Worm (Caenorhabditis elegans) whole organism, young adult: ENCODE results near the gene gdh-1.

Experiments
- B0019.2 ChIP-seq: fragments of 200-800 bp; sonication (Bioruptor generic); conservative IDR thresholded peaks from 2 replicates; pipeline ENCODE4 v1.3.6; 2022; ENCODE audit warnings: missing genetic modification reagents, missing genetic modification characterization, missing compliant biosample characterization
- C06A6.2 ChIP-seq: fragments of 200-800 bp; sonication (Bioruptor generic); conservative IDR thresholded peaks from 2 replicates; pipeline ENCODE4 v1.3.6; 2022; ENCODE audit warnings: missing genetic modification characterization, missing compliant biosample characterization
- F33H1.4 ChIP-seq: fragments of 200-800 bp; sonication (Bioruptor generic); IDR thresholded peaks from 2 replicates; pipeline ENCODE4 v1.3.6; 2022; ENCODE audit warnings: missing genetic modification reagents, missing genetic modification characterization, missing compliant biosample characterization
- F39B2.1 ChIP-seq: fragments of 200-800 bp; sonication (Bioruptor generic); IDR thresholded peaks from 2 replicates; pipeline ENCODE4 v1.3.6; 2022; ENCODE audit warnings: missing genetic modification reagents, missing genetic modification characterization, missing compliant biosample characterization
- F49E8.2 ChIP-seq: sonication (generic microtip); optimal IDR thresholded peaks from 3 replicates; lab custom pipeline; 2017; ENCODE audit warnings: missing genetic modification characterization, mild to moderate bottlenecking, missing compliant biosample characterization, antibody characterized with exemption, moderate library complexity; ENCODE audit not compliant: insufficient read depth
- F57A8.1 ChIP-seq: fragments of 200-800 bp; sonication (Bioruptor generic); optimal IDR thresholded peaks from 2 replicates; lab custom pipeline; 2018; ENCODE audit warnings: mild to moderate bottlenecking, missing genetic modification characterization, moderate library complexity, missing compliant biosample characterization
- K11D2.4 ChIP-seq: fragments of 200-800 bp; sonication (Bioruptor generic); IDR thresholded peaks from 2 replicates; pipeline ENCODE4 v1.3.6; 2022; ENCODE audit warnings: missing genetic modification reagents, missing genetic modification characterization, missing compliant biosample characterization
- Y53F4B.3 ChIP-seq: fragments of 200-800 bp; sonication (Bioruptor generic); IDR thresholded peaks from 2 replicates; pipeline ENCODE4 v1.3.6; 2022; ENCODE audit warnings: missing genetic modification reagents, missing genetic modification characterization, missing compliant biosample characterization
- Y67H2A.10 ChIP-seq: fragments of 200-800 bp; sonication (Bioruptor generic); conservative IDR thresholded peaks from 2 replicates; pipeline ENCODE4 v1.3.6; 2022; ENCODE audit warnings: missing genetic modification reagents, missing genetic modification characterization, missing compliant biosample characterization
- Y79H2A.3 ChIP-seq: fragments of 200-800 bp; sonication (Bioruptor generic); conservative IDR thresholded peaks from 2 replicates; pipeline ENCODE4 v1.3.6; 2022; ENCODE audit warnings: missing genetic modification reagents, missing genetic modification characterization, missing compliant biosample characterization
- Y95B8A.8 ChIP-seq: fragments of 200-800 bp; sonication (Bioruptor generic); IDR thresholded peaks from 2 replicates; pipeline ENCODE4 v1.3.6; 2022; ENCODE audit warnings: missing genetic modification reagents, missing genetic modification characterization, missing compliant biosample characterization
- ZK185.1 ChIP-seq: sonication (generic microtip); optimal IDR thresholded peaks from 2 replicates; lab custom pipeline; 2016; ENCODE audit warnings: mild to moderate bottlenecking, missing genetic modification characterization, missing compliant biosample characterization; ENCODE audit not compliant: poor library complexity, severe bottlenecking
- aptf-3 ChIP-seq: fragments of 200-800 bp; sonication (Bioruptor generic); IDR thresholded peaks from 2 replicates; pipeline ENCODE4 v1.3.6; 2022; ENCODE audit warnings: missing genetic modification characterization, missing compliant biosample characterization
- atf-7 ChIP-seq: sonication (generic microtip); optimal IDR thresholded peaks from 2 replicates; lab custom pipeline; 2017; ENCODE audit warnings: mild to moderate bottlenecking, missing genetic modification characterization, missing compliant biosample characterization
- attf-3 ChIP-seq: fragments of 200-800 bp; sonication (Bioruptor generic); conservative IDR thresholded peaks from 2 replicates; pipeline ENCODE4 v1.3.6; 2022; ENCODE audit warnings: missing genetic modification reagents, missing genetic modification characterization, missing compliant biosample characterization
- attf-5 ChIP-seq: fragments of 200-800 bp; sonication (Bioruptor generic); optimal IDR thresholded peaks from 2 replicates; lab custom pipeline; 2018; ENCODE audit warnings: mild to moderate bottlenecking, missing genetic modification characterization, missing compliant biosample characterization
- attf-6 ChIP-seq: fragments of 200-800 bp; sonication (Bioruptor generic); IDR thresholded peaks from 2 replicates; pipeline ENCODE4 v1.3.6; 2022; ENCODE audit warnings: missing genetic modification reagents, missing genetic modification characterization, missing compliant biosample characterization
- ceh-58 ChIP-seq: fragments of 200-800 bp; sonication (Bioruptor generic); IDR thresholded peaks from 2 replicates; pipeline ENCODE4 v1.3.6; 2022; ENCODE audit warnings: missing genetic modification characterization, missing compliant biosample characterization
- ceh-91 ChIP-seq: fragments of 200-800 bp; sonication (Bioruptor generic); IDR thresholded peaks from 2 replicates; pipeline ENCODE4 v1.3.6; 2022; ENCODE audit warnings: missing genetic modification reagents, missing genetic modification characterization, missing compliant biosample characterization
- dox-1 ChIP-seq: fragments of 200-800 bp; sonication (Bioruptor generic); IDR thresholded peaks from 2 replicates; pipeline ENCODE4 v1.3.6; 2022; ENCODE audit warnings: missing genetic modification reagents, missing genetic modification characterization, missing compliant biosample characterization
- egl-44 ChIP-seq: fragments of 200-800 bp; sonication (Bioruptor generic); IDR thresholded peaks from 2 replicates; pipeline ENCODE4 v1.3.6; 2022; ENCODE audit warnings: missing genetic modification reagents, missing genetic modification characterization, missing compliant biosample characterization
- ets-4 ChIP-seq: fragments of 200-800 bp; sonication (Bioruptor generic); optimal IDR thresholded peaks from 2 replicates; lab custom pipeline; 2018; ENCODE audit warnings: mild to moderate bottlenecking, missing genetic modification characterization, missing compliant biosample characterization
- fkh-3 ChIP-seq: sonication (generic microtip); optimal IDR thresholded peaks from 2 replicates; lab custom pipeline; 2016; ENCODE audit warnings: mild to moderate bottlenecking, missing genetic modification characterization, missing compliant biosample characterization
- him-1 ChIP-seq: sonication (generic microtip); optimal IDR thresholded peaks from 2 replicates; lab custom pipeline; 2016; ENCODE audit warnings: missing genotype, missing genetic modification reagents, missing genetic modification characterization, missing compliant biosample characterization
- hlh-26 ChIP-seq: fragments of 200-800 bp; sonication (Bioruptor generic); conservative IDR thresholded peaks from 2 replicates; pipeline ENCODE4 v1.3.6; 2022; ENCODE audit warnings: missing genetic modification reagents, missing genetic modification characterization, missing compliant biosample characterization
- hmg-1.2 ChIP-seq: fragments of 200-800 bp; sonication (Bioruptor generic); IDR thresholded peaks from 2 replicates; pipeline ENCODE4 v1.3.6; 2022; ENCODE audit warnings: missing genetic modification reagents, missing genetic modification characterization, missing compliant biosample characterization
- lag-1 ChIP-seq: fragments of 200-800 bp; sonication (Bioruptor generic); IDR thresholded peaks from 2 replicates; pipeline ENCODE4 v1.3.6; 2022; ENCODE audit warnings: missing genetic modification reagents, missing genetic modification characterization, missing compliant biosample characterization
- lin-40 ChIP-seq: sonication (generic microtip); optimal IDR thresholded peaks from 2 replicates; lab custom pipeline; 2016; ENCODE audit warnings: missing genetic modification characterization, mild to moderate bottlenecking, missing compliant biosample characterization, missing genotype, missing genetic modification reagents
- lir-1 ChIP-seq: fragments of 200-800 bp; sonication (Bioruptor generic); conservative IDR thresholded peaks from 2 replicates; pipeline ENCODE4 v1.3.6; 2022; ENCODE audit warnings: missing genetic modification reagents, missing genetic modification characterization, missing compliant biosample characterization
- lsy-27 ChIP-seq: sonication (generic microtip); optimal IDR thresholded peaks from 2 replicates; lab custom pipeline; 2017; ENCODE audit warnings: missing genetic modification characterization, mild to moderate bottlenecking, missing compliant biosample characterization, antibody characterized with exemption, missing genotype, borderline replicate concordance; ENCODE audit not compliant: insufficient read depth
- madf-6 ChIP-seq: fragments of 200-800 bp; sonication (Bioruptor generic); IDR thresholded peaks from 2 replicates; pipeline ENCODE4 v1.3.6; 2022; ENCODE audit warnings: missing genetic modification reagents, missing genetic modification characterization, missing compliant biosample characterization
- madf-8 ChIP-seq: fragments of 200-800 bp; sonication (Bioruptor generic); conservative IDR thresholded peaks from 2 replicates; pipeline ENCODE4 v1.3.6; 2022; ENCODE audit warnings: missing genetic modification reagents, missing genetic modification characterization, missing compliant biosample characterization
- mcd-1 ChIP-seq: fragments of 200-800 bp; sonication (Bioruptor generic); IDR thresholded peaks from 2 replicates; pipeline ENCODE4 v1.3.6; 2022; ENCODE audit warnings: missing genetic modification reagents, missing genetic modification characterization, missing compliant biosample characterization
- mel-28 ChIP-seq: sonication (generic microtip); optimal IDR thresholded peaks from 2 replicates; lab custom pipeline; 2016; ENCODE audit warnings: borderline replicate concordance, mild to moderate bottlenecking, missing genetic modification characterization, missing compliant biosample characterization
- mxl-1 ChIP-seq: sonication (generic microtip); optimal IDR thresholded peaks from 2 replicates; lab custom pipeline; 2016; ENCODE audit warnings: missing genetic modification characterization, missing compliant biosample characterization
- nfya-2 ChIP-seq: fragments of 200-800 bp; sonication (Bioruptor generic); IDR thresholded peaks from 2 replicates; pipeline ENCODE4 v1.3.6; 2022; ENCODE audit warnings: missing genetic modification reagents, missing genetic modification characterization, missing compliant biosample characterization
- nfyb-1 ChIP-seq: fragments of 200-800 bp; sonication (Bioruptor generic); IDR thresholded peaks from 2 replicates; pipeline ENCODE4 v1.3.6; 2022; ENCODE audit warnings: missing genetic modification reagents, missing genetic modification characterization, missing compliant biosample characterization
- nhr-90 ChIP-seq: sonication (generic microtip); optimal IDR thresholded peaks from 2 replicates; lab custom pipeline; 2016; ENCODE audit warnings: missing genotype, mild to moderate bottlenecking, missing genetic modification characterization, missing compliant biosample characterization
- pbrm-1 ChIP-seq: fragments of 200-800 bp; sonication (Bioruptor generic); IDR thresholded peaks from 2 replicates; pipeline ENCODE4 v1.3.6; 2022; ENCODE audit warnings: missing genetic modification reagents, missing genetic modification characterization, missing compliant biosample characterization
- rpc-1 ChIP-seq, 2 experiments: fragments of 150-350 bp in 1 of 2; sonication (generic microtip) in 1 of 2; optimal IDR thresholded peaks; 2 replicates each; lab custom pipeline; 2014 to 2018; ENCODE audit warnings: missing biosample characterization in 1 of 2, missing genetic modification characterization in 1 of 2, missing genetic modification reagents in 1 of 2, missing genotype in 1 of 2
- snpc-3.4 ChIP-seq: sonication (generic microtip); optimal IDR thresholded peaks from 2 replicates; lab custom pipeline; 2017; ENCODE audit warnings: missing genetic modification characterization, mild to moderate bottlenecking, missing compliant biosample characterization, antibody characterized with exemption, moderate library complexity, missing genotype, missing genetic modification reagents
- sptf-2 ChIP-seq: fragments of 200-800 bp; sonication (Bioruptor generic); optimal IDR thresholded peaks from 2 replicates; lab custom pipeline; 2018; ENCODE audit warnings: mild to moderate bottlenecking, missing genetic modification characterization, missing compliant biosample characterization
- tbx-9 ChIP-seq: sonication (generic microtip); optimal IDR thresholded peaks from 2 replicates; lab custom pipeline; 2016; ENCODE audit warnings: borderline replicate concordance, missing genetic modification characterization, inconsistent platforms, missing compliant biosample characterization
- tlf-1 ChIP-seq: fragments of 200-800 bp; sonication (Bioruptor generic); optimal IDR thresholded peaks from 2 replicates; lab custom pipeline; 2018; ENCODE audit warnings: mild to moderate bottlenecking, missing genetic modification characterization, missing compliant biosample characterization
- xnd-1 ChIP-seq: sonication (generic microtip); optimal IDR thresholded peaks from 2 replicates; lab custom pipeline; 2016; ENCODE audit warnings: missing genotype, missing genetic modification reagents, missing genetic modification characterization, missing compliant biosample characterization
- ztf-18 ChIP-seq: sonication (generic microtip); optimal IDR thresholded peaks from 2 replicates; lab custom pipeline; 2016; ENCODE audit warnings: missing genotype, mild to moderate bottlenecking, missing genetic modification characterization, missing compliant biosample characterization
- ztf-26 ChIP-seq: sonication (generic microtip); optimal IDR thresholded peaks from 2 replicates; lab custom pipeline; 2017; ENCODE audit warnings: missing genetic modification characterization, missing compliant biosample characterization
- ztf-3 ChIP-seq: fragments of 200-800 bp; sonication (Bioruptor generic); optimal IDR thresholded peaks from 2 replicates; lab custom pipeline; 2018; ENCODE audit warnings: mild to moderate bottlenecking, missing genetic modification characterization, missing compliant biosample characterization

gdh-1 gene

ce11 chrIV:11952612-11953299 is at the start of gene gdh-1 (continued):
- TF ChIP-seq K11D2.4 (GFP tag; lab: Robert Waterston, UW) (no peak), lir-1 (GFP tag; lab: Robert Waterston, UW) (no peak), lag-1 (GFP tag; lab: Robert Waterston, UW) (no peak), ceh-58 (GFP tag; lab: Robert Waterston, UW) (no peak), tlf-1 (GFP tag; lab: Kevin White, UChicago) (no peak), dox-1 (peak; percentile 55), nfya-2 (GFP tag; lab: Robert Waterston, UW) (no peak), mcd-1 (no peak), Y79H2A.3 (GFP tag; lab: Robert Waterston, UW) (no peak), ztf-3 (GFP tag; lab: Kevin White, UChicago) (no peak), xnd-1 (tag; lab: Kevin White, UChicago) (peak; percentile 1), F39B2.1 (GFP tag; lab: Robert Waterston, UW) (no peak), mxl-1 (tag; lab: Kevin White, UChicago) (no peak), ztf-18 (no peak), Y67H2A.10 (no peak), sptf-2 (GFP tag; lab: Kevin White, UChicago) (no peak), F33H1.4 (GFP tag; lab: Robert Waterston, UW) (peak; percentile 28; the same call in 1 of the 2 replicates), ets-4 (GFP tag; lab: Kevin White, UChicago) (no peak), C06A6.2 (GFP tag; lab: Robert Waterston, UW) (no peak), tbx-9 (tag; lab: Kevin White, UChicago) (no peak), pbrm-1 (GFP tag; lab: Robert Waterston, UW) (no peak), lsy-27 (no peak), Y95B8A.8 (GFP tag; lab: Robert Waterston, UW) (no peak), nfyb-1 (GFP tag; lab: Robert Waterston, UW) (no peak), ztf-26 (tag; lab: Kevin White, UChicago) (no peak), rpc-1 (optimal IDR thresholded peaks at IDR 0.05; lab: Kevin White, UChicago) (no peak), rpc-1 (tag; optimal IDR thresholded peaks at IDR 0.05; lab: Kevin White, UChicago) (no peak), hmg-1.2 (peak; percentile 32; the same call in 1 of the 2 replicates), ZK185.1 (tag; lab: Kevin White, UChicago) (no peak), F49E8.2 (no peak), egl-44 (GFP tag; lab: Robert Waterston, UW) (no peak), Y53F4B.3 (GFP tag; lab: Robert Waterston, UW) (no peak), B0019.2 (no peak), attf-6 (GFP tag; lab: Robert Waterston, UW) (no peak), F57A8.1 (GFP tag; lab: Kevin White, UChicago) (no peak), fkh-3 (tag; lab: Kevin White, UChicago) (no peak), aptf-3 (GFP tag; lab: Robert Waterston, UW) (no peak), nhr-90 (no peak), lin-40 (tag; lab: Kevin White, UChicago) (no peak), madf-8 (GFP tag; lab: Robert Waterston, UW) (no peak), attf-3 (GFP tag; lab: Robert Waterston, UW) (no peak), mel-28 (tag; lab: Kevin White, UChicago) (no peak), ceh-91 (no peak), snpc-3.4 (tag; lab: Kevin White, UChicago) (no peak), hlh-26 (GFP tag; lab: Robert Waterston, UW) (no peak), madf-6 (GFP tag; lab: Robert Waterston, UW) (peak; percentile 41), him-1 (tag; lab: Kevin White, UChicago) (no peak), atf-7 (tag; lab: Kevin White, UChicago) (no peak), attf-5 (GFP tag; lab: Kevin White, UChicago) (no peak)
